Fruit fly (Drosophila melanogaster): ENCODE results near the gene CG32086.

Gene CG32086

DNA sequence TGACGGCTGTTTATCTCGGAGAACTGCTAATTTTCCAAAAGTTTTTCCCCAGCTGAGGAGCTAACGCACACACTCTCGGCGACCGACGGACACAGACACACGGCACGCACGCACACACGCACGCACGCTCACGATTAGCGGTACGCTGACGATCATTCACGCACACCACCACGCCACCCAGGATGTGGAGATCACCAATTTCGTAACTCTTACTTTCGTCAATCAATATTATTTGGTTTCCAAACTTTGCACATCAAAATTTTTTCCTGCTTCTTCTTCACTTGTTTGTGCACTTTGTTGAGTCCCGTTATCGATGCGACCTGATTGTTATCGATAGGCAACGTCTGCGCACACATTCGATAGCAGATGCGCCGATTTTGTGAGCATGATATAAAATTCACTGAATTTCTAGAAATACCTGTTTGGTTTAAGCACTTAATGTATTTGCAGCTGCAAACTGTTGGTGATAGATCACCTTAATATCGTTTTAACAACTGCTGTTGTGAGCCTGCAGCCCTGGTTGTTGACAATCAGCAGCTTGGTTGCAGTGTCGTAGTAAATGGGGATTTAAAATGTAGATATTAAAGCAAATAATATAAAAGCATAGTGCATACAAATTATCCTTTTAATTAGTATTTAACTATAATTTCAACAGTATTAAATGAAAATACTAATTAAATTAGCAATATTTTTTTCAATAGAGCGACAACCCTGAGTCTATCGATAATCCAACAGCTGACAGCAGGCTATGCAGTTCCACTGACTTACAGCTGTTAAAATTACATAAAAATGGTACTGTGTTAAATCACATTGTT, 21.7 kb downstream of the CG32086 start, which contains the start of the genes CG7394 and Mob2:
Gene CG7394 (plus strand): TSS at position 51 of the 815 bp plus-strand sequence.
Gene Mob2 (minus strand): TSS at position 288 of the 815 bp plus-strand sequence.
- TF ChIP-seq psq (optimal IDR thresholded peaks at IDR 0.05), result no peak
- TF ChIP-seq EcR (GFP tag; optimal IDR thresholded peaks at IDR 0.05), result no peak
- no peak for TF ChIP-seq Dll (optimal IDR thresholded peaks at IDR 0.05)
- TF ChIP-seq CG8478 (optimal IDR thresholded peaks at IDR 0.05), result no peak
- no peak for TF ChIP-seq usp (GFP tag; optimal IDR thresholded peaks at IDR 0.05)
- TF ChIP-seq pan (optimal IDR thresholded peaks at IDR 0.05), result no peak

DNA sequence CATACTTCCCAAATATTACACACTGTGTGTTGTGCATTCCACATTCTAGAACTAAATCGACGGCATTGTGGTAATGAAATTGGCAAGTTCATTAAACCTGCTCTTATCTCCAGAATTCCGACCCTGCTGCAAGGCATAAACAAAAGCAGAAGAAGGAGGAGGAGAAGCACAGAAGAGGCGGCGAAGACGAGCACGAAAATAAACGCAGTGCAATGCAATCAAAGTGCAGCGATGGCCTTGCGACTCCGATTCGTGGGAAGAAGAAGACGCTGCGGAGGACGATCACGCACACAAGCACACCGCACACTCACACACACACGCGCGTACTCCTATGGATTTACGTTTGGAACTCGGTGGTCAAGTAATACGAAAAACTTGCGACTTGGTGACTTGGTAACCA, 23.0 kb downstream of the CG32086 start:
- TF ChIP-seq EcR (GFP tag; optimal IDR thresholded peaks at IDR 0.05) (peak; percentile 58 to 74), pan (optimal IDR thresholded peaks at IDR 0.05) (no peak)

DNA sequence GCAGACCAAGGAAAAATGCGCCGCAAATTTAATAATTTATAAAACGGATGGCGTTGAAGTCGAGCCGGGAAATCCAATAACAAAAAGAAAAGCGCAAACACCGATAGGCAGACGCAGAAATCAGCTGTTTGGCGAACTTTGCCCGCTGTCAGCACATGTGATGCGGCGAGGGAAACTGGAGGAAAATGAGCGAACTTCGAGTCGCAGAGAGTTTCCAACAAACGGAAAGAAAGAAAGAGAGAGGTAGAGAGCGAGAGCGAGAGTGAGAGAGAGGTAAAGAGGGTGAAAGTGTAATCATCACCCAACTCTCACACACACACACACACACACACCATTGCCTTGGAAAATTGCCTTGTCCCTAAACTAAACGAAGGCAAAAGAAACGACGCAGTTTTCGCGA, 26.7 kb downstream of the CG32086 start:
- TF ChIP-seq CG8478 (optimal IDR thresholded peaks at IDR 0.05), result no peak
- no peak for TF ChIP-seq psq (optimal IDR thresholded peaks at IDR 0.05)
- no peak for TF ChIP-seq pan (optimal IDR thresholded peaks at IDR 0.05)
- no peak for TF ChIP-seq EcR (GFP tag; optimal IDR thresholded peaks at IDR 0.05)
- TF ChIP-seq Dll (optimal IDR thresholded peaks at IDR 0.05), result no peak
- no peak for TF ChIP-seq usp (GFP tag; optimal IDR thresholded peaks at IDR 0.05)

DNA sequence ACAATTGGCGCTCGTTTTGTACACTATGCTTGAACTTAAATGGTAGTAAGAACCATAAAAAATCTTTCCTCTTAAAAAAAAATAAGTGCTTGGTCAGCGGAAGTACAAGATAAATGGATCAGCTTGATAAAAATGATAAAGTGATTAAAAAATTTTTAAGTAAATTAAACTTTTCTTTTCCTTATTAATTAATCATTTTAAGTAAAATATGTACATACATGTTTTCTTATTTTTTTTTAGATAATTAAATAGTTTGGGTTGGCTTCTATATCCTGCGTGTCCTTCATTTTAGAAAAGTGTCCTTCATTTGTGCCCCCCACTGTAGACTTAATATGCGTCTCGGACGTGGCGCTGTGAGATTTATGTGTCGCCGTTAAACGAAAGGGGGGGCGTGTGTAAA, 27.2 kb downstream of the CG32086 start:
- TF ChIP-seq psq (optimal IDR thresholded peaks at IDR 0.05) (no peak), CG8478 (optimal IDR thresholded peaks at IDR 0.05) (no peak), pan (optimal IDR thresholded peaks at IDR 0.05) (no peak), EcR (GFP tag; optimal IDR thresholded peaks at IDR 0.05) (no peak), usp (GFP tag; optimal IDR thresholded peaks at IDR 0.05) (no peak), Dll (optimal IDR thresholded peaks at IDR 0.05) (no peak)

DNA sequence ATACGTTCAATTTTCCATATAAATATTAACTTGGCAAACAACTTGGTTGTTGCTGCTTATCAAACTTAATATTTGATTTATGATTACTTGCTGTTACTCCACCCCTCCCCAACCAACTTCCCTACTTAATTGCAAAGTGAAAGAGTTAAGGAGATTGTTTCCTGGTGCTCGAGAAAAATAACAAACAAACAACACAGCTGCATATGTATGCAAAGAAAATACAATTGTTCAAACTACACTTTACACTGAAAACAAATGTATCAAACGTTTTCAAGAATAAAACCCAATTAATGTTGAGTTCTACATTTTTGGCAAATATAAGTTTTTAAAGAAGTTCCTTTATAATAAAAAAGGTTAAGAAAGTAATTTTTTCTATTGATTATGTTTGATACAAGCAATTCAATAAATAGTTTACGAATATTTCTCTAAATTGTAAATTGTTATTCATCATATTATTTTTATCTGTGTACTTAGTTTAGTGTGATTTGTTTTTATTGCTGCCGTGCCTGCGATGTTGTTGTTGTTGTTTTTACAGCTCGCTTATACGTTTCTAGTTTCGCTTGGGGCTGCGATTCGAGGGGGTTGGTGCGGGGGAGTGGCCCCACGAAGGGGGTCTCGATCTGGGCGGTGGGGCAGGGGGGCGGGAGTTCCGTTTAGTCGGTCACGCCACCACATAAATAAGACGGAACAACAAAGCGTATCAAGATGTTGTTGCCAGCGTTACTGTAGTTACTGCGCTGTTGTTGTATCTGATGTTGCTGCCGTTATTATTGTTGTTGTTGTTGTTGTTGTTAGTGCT, 28.0 kb downstream of the CG32086 start:
- TF ChIP-seq usp (GFP tag; optimal IDR thresholded peaks at IDR 0.05) (no peak), psq (optimal IDR thresholded peaks at IDR 0.05) (no peak), pan (optimal IDR thresholded peaks at IDR 0.05) (no peak), EcR (GFP tag; optimal IDR thresholded peaks at IDR 0.05) (no peak), Dll (optimal IDR thresholded peaks at IDR 0.05) (no peak), CG8478 (optimal IDR thresholded peaks at IDR 0.05) (no peak)

DNA sequence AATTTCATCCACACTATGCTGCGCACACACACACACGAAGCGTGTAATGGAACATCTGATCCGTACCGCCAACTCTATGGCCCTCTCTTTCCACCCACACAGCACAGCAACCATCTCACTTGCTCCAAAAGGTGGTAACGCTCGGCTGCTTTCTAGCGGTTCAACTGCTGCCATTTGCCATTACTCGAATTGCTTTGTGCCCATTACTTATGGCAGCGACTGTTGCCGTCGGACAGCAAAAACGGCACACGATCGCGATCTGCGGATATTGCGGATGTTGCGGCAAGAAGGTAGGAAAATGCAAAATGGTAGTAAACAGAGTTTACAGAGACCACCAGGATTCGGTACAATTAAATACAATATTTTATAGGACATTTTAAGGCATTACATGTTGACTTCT, 29.1 kb downstream of the CG32086 start:
- no peak for TF ChIP-seq EcR (GFP tag; optimal IDR thresholded peaks at IDR 0.05)
- TF ChIP-seq psq (optimal IDR thresholded peaks at IDR 0.05), result no peak
- TF ChIP-seq CG8478 (optimal IDR thresholded peaks at IDR 0.05), result no peak
- TF ChIP-seq usp (GFP tag; optimal IDR thresholded peaks at IDR 0.05), result no peak
- no peak for TF ChIP-seq pan (optimal IDR thresholded peaks at IDR 0.05)
- no peak for TF ChIP-seq Dll (optimal IDR thresholded peaks at IDR 0.05)

DNA sequence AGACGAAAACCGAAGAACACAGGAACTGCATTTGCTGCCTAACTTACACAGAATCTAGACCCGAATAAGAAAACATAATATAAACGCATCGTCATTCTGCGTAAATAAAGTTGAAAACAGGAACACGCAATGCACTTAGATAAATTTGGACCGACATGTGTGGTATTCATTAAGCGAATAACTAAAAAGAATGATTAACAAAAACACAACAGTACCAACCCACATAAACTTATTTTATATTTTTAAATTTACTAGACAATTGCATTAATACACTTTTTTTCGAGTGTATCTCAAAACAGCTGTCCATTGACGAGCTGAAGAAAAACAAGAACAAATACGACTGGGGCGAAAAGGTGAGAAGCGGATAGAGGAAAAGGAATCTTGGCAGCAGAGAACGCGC, 29.5 kb downstream of the CG32086 start:
- TF ChIP-seq Dll (optimal IDR thresholded peaks at IDR 0.05) (no peak), CG8478 (optimal IDR thresholded peaks at IDR 0.05) (no peak), psq (optimal IDR thresholded peaks at IDR 0.05) (no peak), usp (GFP tag; optimal IDR thresholded peaks at IDR 0.05) (no peak), pan (optimal IDR thresholded peaks at IDR 0.05) (no peak)

DNA sequence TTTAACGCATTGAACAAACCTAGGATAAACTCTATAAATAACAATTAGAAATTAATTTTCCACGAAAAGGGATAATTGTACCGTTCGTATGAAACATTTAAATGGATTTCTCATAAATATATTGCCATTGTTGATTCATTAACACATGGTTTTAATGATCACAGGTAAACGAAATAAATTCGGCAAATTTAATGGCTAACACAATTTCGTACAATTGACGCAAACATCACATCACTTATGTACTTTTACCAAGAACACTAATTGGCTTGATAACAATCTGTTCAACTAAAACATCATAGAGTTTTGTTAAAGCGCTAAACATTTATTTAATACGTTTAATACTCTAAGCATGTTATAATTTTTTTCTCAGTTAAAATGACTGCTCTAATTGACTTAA, 30.2 kb downstream of the CG32086 start:
- TF ChIP-seq Dll (optimal IDR thresholded peaks at IDR 0.05) (no peak), CG8478 (optimal IDR thresholded peaks at IDR 0.05) (no peak), pan (optimal IDR thresholded peaks at IDR 0.05) (no peak), EcR (GFP tag; optimal IDR thresholded peaks at IDR 0.05) (no peak), usp (GFP tag; optimal IDR thresholded peaks at IDR 0.05) (no peak)

DNA sequence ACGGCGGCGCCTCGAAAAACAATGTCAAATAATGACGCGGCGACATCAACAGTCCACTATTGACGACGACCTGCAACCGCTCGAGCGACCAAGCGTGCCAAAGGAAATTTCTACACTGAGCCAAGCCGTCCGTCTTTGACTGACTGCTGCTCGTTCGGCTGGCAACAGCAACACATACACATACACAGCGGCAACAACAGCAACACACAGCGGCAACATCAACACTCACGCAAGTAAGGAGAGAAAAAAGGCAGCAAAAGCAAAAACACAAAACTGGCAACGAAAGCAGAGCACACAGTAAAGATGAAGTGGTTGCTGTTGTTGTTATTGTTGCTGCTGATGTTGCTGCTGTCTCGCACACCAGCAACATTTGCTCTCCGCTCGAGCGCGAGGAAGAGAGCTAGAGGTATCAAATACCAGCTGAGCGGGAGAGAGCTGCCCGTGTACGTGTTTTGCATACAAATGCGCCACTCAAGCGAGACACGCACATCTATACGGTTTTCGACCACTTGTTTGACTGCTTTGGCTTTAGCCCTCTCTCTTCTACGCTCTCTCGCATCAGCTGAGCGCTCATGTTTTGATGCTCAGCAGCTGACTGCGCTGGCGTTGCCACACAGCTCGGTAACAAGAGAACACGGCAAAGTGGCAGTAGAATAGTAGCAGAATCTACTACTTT, 30.7 kb downstream of the CG32086 start:
- TF ChIP-seq Dll (optimal IDR thresholded peaks at IDR 0.05), result peak; percentile 98
- no peak for TF ChIP-seq usp (GFP tag; optimal IDR thresholded peaks at IDR 0.05)
- peak; percentile 56 for TF ChIP-seq CG8478 (optimal IDR thresholded peaks at IDR 0.05)
- no peak for TF ChIP-seq psq (optimal IDR thresholded peaks at IDR 0.05)

DNA sequence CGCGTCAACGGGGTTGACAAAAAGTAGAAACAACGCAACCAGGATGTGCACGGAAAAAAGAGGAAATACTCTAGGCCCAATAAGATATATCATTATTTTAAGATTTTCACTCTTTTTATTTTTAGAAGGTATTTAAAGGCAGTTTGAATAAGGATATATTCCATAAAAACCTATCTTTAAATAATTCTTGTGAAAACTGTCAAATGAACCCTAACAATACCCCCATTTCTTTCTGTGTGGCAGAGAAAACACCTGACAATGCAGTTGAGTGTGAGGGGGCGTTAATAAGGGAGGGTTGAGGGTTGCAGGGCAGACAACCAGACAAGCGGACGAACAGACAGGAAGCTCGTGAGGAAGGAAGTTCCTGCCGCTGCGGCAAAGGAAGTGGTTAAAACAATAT, 31.9 kb downstream of the CG32086 start:
- no peak for TF ChIP-seq psq (optimal IDR thresholded peaks at IDR 0.05)
- TF ChIP-seq CG8478 (optimal IDR thresholded peaks at IDR 0.05), result no peak
- no peak for TF ChIP-seq pan (optimal IDR thresholded peaks at IDR 0.05)
- TF ChIP-seq usp (GFP tag; optimal IDR thresholded peaks at IDR 0.05), result no peak
- no peak for TF ChIP-seq Dll (optimal IDR thresholded peaks at IDR 0.05)
- TF ChIP-seq EcR (GFP tag; optimal IDR thresholded peaks at IDR 0.05), result no peak

DNA sequence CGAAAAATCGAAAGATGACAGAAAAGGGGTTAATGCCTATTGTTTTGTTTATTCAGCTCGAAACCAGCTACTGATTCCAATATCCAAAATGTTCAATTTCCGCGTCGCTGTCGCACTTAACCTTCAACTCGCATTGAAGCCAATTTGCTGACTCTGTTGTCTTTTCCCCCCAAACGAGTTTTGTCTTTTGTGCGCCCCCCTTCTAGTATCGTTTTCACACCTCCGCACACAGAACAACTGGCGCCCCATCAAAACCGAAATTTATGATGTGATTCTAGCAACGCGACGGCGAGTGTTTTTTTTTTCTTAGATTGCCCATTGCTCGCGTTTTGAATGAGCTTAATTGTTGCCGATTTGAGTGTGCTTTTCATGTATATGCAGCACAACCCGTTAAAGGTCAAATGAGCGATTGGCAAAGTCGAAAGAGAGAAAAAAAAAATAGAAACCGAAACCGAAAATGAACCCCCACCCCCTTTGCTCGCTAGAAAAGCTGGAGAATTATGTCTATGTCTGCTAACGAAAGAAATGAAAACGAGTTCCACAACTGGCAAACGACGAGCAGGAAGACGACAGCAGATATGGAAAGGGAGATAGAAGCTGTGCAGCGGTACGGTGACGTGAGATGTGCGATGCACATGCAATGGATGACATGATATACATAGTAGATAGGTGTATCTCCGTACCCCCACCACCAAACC, 33.4 kb downstream of the CG32086 start:
- TF ChIP-seq EcR (GFP tag; optimal IDR thresholded peaks at IDR 0.05) (no peak), CG8478 (optimal IDR thresholded peaks at IDR 0.05) (no peak), Dll (optimal IDR thresholded peaks at IDR 0.05) (no peak), usp (GFP tag; optimal IDR thresholded peaks at IDR 0.05) (no peak), pan (optimal IDR thresholded peaks at IDR 0.05) (no peak)

All from whole organism.